Worm (Caenorhabditis elegans) whole organism, L4/young adult: Measurements from ENCODE around the gene F54F7.3.

ENCODE experiments used
- dao-5 ChIP-seq: sonication (generic microtip); optimal IDR thresholded peaks from 2 replicates; lab custom pipeline; 2016; ENCODE audit warnings: missing genotype, missing genetic modification characterization, moderate library complexity, missing compliant biosample characterization
- him-1 ChIP-seq: sonication (generic microtip); optimal IDR thresholded peaks from 2 replicates; lab custom pipeline; 2016; ENCODE audit warnings: missing genotype, missing genetic modification reagents, missing genetic modification characterization, missing compliant biosample characterization

DNA sequence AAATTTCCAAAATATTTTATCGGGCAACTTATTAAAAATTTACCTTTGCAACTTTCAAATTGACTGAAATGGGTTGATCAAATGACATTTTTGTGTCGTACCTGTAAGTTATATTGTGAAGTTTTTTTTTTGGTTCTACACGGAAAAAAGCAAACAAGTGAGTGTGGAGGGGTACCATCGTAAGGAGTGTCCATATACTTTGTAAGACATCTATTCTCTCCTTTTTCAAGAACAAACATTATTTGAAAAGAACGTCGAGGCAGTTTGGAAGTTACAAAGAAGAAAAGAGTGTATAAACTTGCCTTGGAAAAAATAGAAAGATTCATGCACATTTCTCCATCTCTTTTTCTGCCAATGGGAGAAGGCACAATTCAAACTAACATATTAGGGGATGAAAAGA lies 12.6 kb downstream of the F54F7.3 start, which contains the start of gene taf-7.1:
- TF ChIP-seq him-1 (tag; lab: Kevin White, UChicago), result no peak
- TF ChIP-seq dao-5 (tag; lab: Kevin White, UChicago), result no peak
